Worm (Caenorhabditis elegans): Measurements from ENCODE around the gene pph-6.

pph-6 gene

DNA sequence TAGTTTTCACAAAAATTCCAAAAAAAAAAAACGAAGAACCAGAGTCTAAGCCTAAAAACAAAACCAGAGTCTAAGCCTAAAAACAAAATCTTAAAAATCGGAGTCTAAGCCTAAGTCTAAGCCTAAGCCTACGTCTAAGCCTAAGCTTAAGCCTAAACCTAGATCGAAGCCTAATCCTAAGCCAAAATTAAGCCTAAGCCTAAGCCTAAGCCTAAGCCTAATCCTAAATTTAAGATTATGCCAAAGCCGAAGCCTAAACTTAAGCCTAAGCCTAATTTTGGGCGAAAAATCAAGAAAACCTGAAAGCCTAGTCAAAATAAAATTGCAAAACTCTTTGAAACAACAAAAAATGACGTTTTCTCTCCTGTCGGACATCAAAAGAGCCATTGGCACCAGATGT is 15.9 kb downstream of the pph-6 start:
- TF ChIP-seq unc-86 (tag; optimal IDR thresholded peaks at IDR 0.05) (no peak), nhr-237 (tag; optimal IDR thresholded peaks at IDR 0.05) (no peak), blmp-1 (tag; optimal IDR thresholded peaks at IDR 0.05) (no peak), ceh-90 (tag; optimal IDR thresholded peaks at IDR 0.05) (no peak), grh-1 (GFP tag; IDR thresholded peaks at IDR 0.05) (no peak)

DNA sequence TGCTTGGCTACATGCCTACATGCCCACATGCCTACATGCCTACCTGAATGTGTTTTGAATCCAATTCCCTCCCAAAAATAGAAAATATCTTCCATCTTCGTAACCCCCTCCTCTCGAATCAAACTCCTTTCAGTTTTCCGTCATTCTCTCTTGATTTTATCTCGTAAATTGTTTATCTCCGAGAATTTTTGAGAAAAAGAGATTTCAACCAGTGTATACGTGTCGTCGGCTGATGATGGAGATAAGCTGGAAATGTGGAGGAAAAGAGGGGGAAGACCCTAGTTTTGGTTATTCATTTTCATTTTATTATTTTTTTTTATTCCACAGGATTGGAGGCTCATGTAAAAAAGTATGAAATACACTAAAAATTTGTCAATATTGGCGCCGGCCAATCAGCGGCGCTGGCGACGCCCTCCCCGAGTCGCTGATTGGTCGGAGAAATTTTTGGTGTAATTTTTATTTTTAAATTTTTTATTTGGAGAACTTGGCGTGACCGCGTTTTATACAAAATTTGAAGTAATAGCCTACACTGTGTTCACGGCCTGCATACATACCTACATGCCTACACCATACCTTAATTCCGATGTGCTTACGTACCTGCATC is 17.4 kb downstream of the pph-6 start:
- TF ChIP-seq rnt-1 (tag; optimal IDR thresholded peaks at IDR 0.05) (peak; percentile 0), lin-14 (GFP tag; optimal IDR thresholded peaks at IDR 0.05) (peak; percentile 26), blmp-1 (tag; optimal IDR thresholded peaks at IDR 0.05) (peak; percentile 50), unc-98 (GFP tag; IDR thresholded peaks at IDR 0.05) (no peak), ceh-8 (GFP tag; optimal IDR thresholded peaks at IDR 0.05) (no peak), nhr-85 (tag) (peak; percentile 31)

- TF ChIP-seq blmp-1 (tag; optimal IDR thresholded peaks at IDR 0.05): peak; percentile 89
- TF ChIP-seq unc-130 (tag; optimal IDR thresholded peaks at IDR 0.05): peak; percentile 1
- no peak for TF ChIP-seq nhr-47 (tag; optimal IDR thresholded peaks at IDR 0.05)
- TF ChIP-seq nhr-90 (tag; optimal IDR thresholded peaks at IDR 0.05; ENCODE audit: poor library complexity): peak; percentile 47
- TF ChIP-seq elt-3 (tag; optimal IDR thresholded peaks at IDR 0.05): peak in 1 of 6 experiments; percentile 46
- TF ChIP-seq nhr-20 (tag; optimal IDR thresholded peaks at IDR 0.05): peak; percentile 13
- peak; percentile 16 for TF ChIP-seq snu-23 (GFP tag; optimal IDR thresholded peaks at IDR 0.05)
- peak; percentile 60 for TF ChIP-seq lin-14 (GFP tag; optimal IDR thresholded peaks at IDR 0.05)
- TF ChIP-seq mep-1 (tag; optimal IDR thresholded peaks at IDR 0.05): peak; percentile 54
- no peak for TF ChIP-seq ceh-90 (tag; optimal IDR thresholded peaks at IDR 0.05)
- peak; percentile 63 for TF ChIP-seq nhr-85 (tag)
- TF ChIP-seq pqm-1 (tag; optimal IDR thresholded peaks at IDR 0.05): no peak
These were observed 18.7 kb downstream of the pph-6 start for ce11 chrIII:3480236-3480635.

DNA sequence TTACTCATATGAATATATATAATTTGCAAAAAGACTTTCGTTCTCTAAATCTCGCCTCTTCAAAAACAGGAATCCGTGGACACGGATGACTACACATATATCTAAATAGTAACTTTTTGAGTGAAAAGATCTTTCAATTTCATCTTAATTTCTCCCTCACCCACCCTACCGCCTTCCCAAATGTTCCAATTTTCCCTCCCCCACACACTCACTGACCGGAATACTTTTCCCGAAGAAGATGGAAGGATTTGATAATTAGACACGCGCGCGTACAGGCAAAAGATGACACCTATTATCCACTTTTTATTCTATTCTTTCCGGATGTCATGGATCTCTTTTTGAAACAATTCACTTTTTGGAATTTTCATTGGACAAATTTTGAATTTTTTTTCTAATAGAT is 19.4 kb downstream of the pph-6 start:
- TF ChIP-seq zag-1 (tag; optimal IDR thresholded peaks at IDR 0.05): no peak
- TF ChIP-seq mep-1 (tag; optimal IDR thresholded peaks at IDR 0.05): peak; percentile 6
- TF ChIP-seq F16B12.6 (tag; optimal IDR thresholded peaks at IDR 0.05): no peak
- no peak for TF ChIP-seq tbx-2 (tag; optimal IDR thresholded peaks at IDR 0.05)
- TF ChIP-seq dsc-1 (tag; optimal IDR thresholded peaks at IDR 0.05): no peak
- peak; percentile 96 for TF ChIP-seq blmp-1 (tag; optimal IDR thresholded peaks at IDR 0.05)

ce11 chrIII:3482291-3482690 is 20.8 kb downstream of the pph-6 start, which contains the start of gene C34C12.6:
Gene C34C12.6, plus strand, starts transcription at chrIII:3482591.
- TF ChIP-seq dsc-1 (tag; optimal IDR thresholded peaks at IDR 0.05) (no peak), C34B4.2 (tag; optimal IDR thresholded peaks at IDR 0.05) (no peak), lin-14 (GFP tag; optimal IDR thresholded peaks at IDR 0.05) (no peak), rnt-1 (tag; optimal IDR thresholded peaks at IDR 0.05) (no peak), nhr-85 (tag) (peak; percentile 46), ceh-90 (tag; optimal IDR thresholded peaks at IDR 0.05) (no peak)

ce11 chrIII:3484995-3485394 is 23.5 kb downstream of the pph-6 start:
- TF ChIP-seq efl-1 (optimal IDR thresholded peaks at IDR 0.05) (no peak), efl-1 (GFP tag; optimal IDR thresholded peaks at IDR 0.05 in 1 of 2) (peak in 1 of 2 experiments; percentile 2), nhr-85 (tag) (peak; percentile 61), alr-1 (tag; optimal IDR thresholded peaks at IDR 0.05; ENCODE audit: borderline replicate concordance) (no peak), hpl-2 (GFP tag; optimal IDR thresholded peaks at IDR 0.05) (no peak), nhr-84 (tag; optimal IDR thresholded peaks at IDR 0.05) (no peak), nhr-11 (tag; optimal IDR thresholded peaks at IDR 0.05) (no peak), nhr-71 (tag; optimal IDR thresholded peaks at IDR 0.05) (no peak), fkh-8 (tag; optimal IDR thresholded peaks at IDR 0.05) (no peak)
